Worm (Caenorhabditis elegans) whole organism, young adult: ENCODE data around the gene C16H3.3.

Source experiments
- egrh-3 ChIP-seq: fragments of 200-800 bp; sonication (Bioruptor generic); IDR thresholded peaks from 2 replicates; pipeline ENCODE4 v1.3.6; 2022; ENCODE audit warnings: missing genetic modification reagents, missing genetic modification characterization, missing compliant biosample characterization
- mel-28 ChIP-seq: sonication (generic microtip); optimal IDR thresholded peaks from 2 replicates; lab custom pipeline; 2016; ENCODE audit warnings: borderline replicate concordance, mild to moderate bottlenecking, missing genetic modification characterization, missing compliant biosample characterization
- zfh-2 ChIP-seq: fragments of 200-800 bp; sonication (Bioruptor generic); conservative IDR thresholded peaks from 2 replicates; pipeline ENCODE4 v1.3.6; 2022; ENCODE audit warnings: missing genetic modification reagents, missing genetic modification characterization, missing compliant biosample characterization

The C16H3.3 gene

DNA sequence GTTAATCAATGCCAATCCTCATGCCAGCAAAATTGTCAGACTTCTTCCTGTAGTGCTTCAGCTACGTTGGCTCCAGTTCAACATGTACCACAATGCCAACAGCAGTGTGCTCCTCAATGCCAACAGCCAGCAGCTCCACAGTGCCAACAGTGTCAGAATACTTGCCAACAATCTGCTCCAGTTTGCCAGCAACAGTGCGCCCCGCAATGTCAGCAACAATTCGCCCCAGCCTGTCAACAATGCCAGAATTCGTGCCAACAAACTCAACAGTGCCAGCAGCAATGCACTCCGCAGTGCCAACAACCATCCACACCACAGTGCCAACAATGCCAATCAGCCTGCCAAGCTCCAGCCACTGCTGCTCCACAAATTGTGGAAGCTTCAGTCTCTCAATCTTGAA lies 56.1 kb downstream of the C16H3.3 start:
- TF ChIP-seq zfh-2 (peak; percentile 64), egrh-3 (GFP tag; lab: Robert Waterston, UW) (no peak), mel-28 (no peak)
